Worm (Caenorhabditis elegans) whole organism, L1 larva: Measurements from ENCODE around the gene F19B6.3.

ENCODE experiments used
- C04F5.9 ChIP-seq: sonication (generic microtip); optimal IDR thresholded peaks from 2 replicates; lab custom pipeline; 2016; ENCODE audit warnings: missing genetic modification characterization, missing compliant biosample characterization
- C34B4.2 ChIP-seq: sonication (generic microtip); optimal IDR thresholded peaks from 2 replicates; lab custom pipeline; 2017; ENCODE audit warnings: mild to moderate bottlenecking, missing genetic modification characterization, missing compliant biosample characterization
- F16B12.6 ChIP-seq: fragments of 150-350 bp; optimal IDR thresholded peaks from 2 replicates; lab custom pipeline; 2014; ENCODE audit warnings: missing biosample characterization, missing genetic modification characterization
- Y116A8C.19 ChIP-seq: sonication (generic microtip); optimal IDR thresholded peaks from 2 replicates; lab custom pipeline; 2016; ENCODE audit warnings: missing compliant biosample characterization, missing genetic modification characterization, borderline replicate concordance
- aha-1 ChIP-seq: fragments of 150-350 bp; optimal IDR thresholded peaks from 2 replicates; lab custom pipeline; 2014; ENCODE audit warnings: missing biosample characterization, missing genetic modification characterization
- alr-1 ChIP-seq: fragments of 200-800 bp; sonication (Bioruptor generic); optimal IDR thresholded peaks from 2 replicates; lab custom pipeline; 2018; ENCODE audit warnings: borderline replicate concordance, mild to moderate bottlenecking, missing genetic modification characterization, missing compliant biosample characterization
- ama-1 ChIP-seq: fragments of 150-350 bp; optimal IDR thresholded peaks from 2 replicates; lab custom pipeline; 2014
- ceh-63 ChIP-seq: fragments of 200-800 bp; sonication (Bioruptor generic); optimal IDR thresholded peaks from 2 replicates; lab custom pipeline; 2018; ENCODE audit warnings: mild to moderate bottlenecking, missing genetic modification characterization, missing compliant biosample characterization
- ceh-8 ChIP-seq: fragments of 200-800 bp; sonication (Bioruptor generic); optimal IDR thresholded peaks from 2 replicates; lab custom pipeline; 2018; ENCODE audit warnings: mild to moderate bottlenecking, missing genetic modification characterization, moderate library complexity, missing compliant biosample characterization
- ceh-88 ChIP-seq: fragments of 200-800 bp; sonication (Bioruptor generic); IDR thresholded peaks from 2 replicates; pipeline ENCODE4 v1.3.6; 2022; ENCODE audit warnings: missing genetic modification characterization, missing compliant biosample characterization
- ceh-90 ChIP-seq: sonication (generic microtip); optimal IDR thresholded peaks from 2 replicates; lab custom pipeline; 2016; ENCODE audit warnings: missing genetic modification characterization, missing compliant biosample characterization
- efl-1 ChIP-seq, 4 experiments: fragments of 150-350 bp; optimal IDR thresholded peaks in 3 of 4; peaks in 1 of 4; 1 replicate in 1 of 4; 2 replicates in 3 of 4; lab custom pipeline; 2014; ENCODE audit warnings: missing biosample characterization in 2 of 4, missing genetic modification characterization in 2 of 4, missing genetic modification reagents in 2 of 4
- efl-3 ChIP-seq: fragments of 200-800 bp; sonication (Bioruptor generic); optimal IDR thresholded peaks from 2 replicates; lab custom pipeline; 2018; ENCODE audit warnings: mild to moderate bottlenecking, missing genetic modification characterization, missing compliant biosample characterization
- egl-27 ChIP-seq, 2 experiments: fragments of 150-350 bp in 1 of 2; sonication (generic microtip); optimal IDR thresholded peaks; 3 replicates each; lab custom pipeline; 2017 to 2018; ENCODE audit warnings: missing biosample characterization in 2 of 2, missing genetic modification characterization in 2 of 2, missing genetic modification reagents in 2 of 2
- elt-2 ChIP-seq: sonication (generic microtip); optimal IDR thresholded peaks from 2 replicates; lab custom pipeline; 2016; ENCODE audit warnings: missing genetic modification characterization, mild to moderate bottlenecking, inconsistent platforms, missing compliant biosample characterization, missing genetic modification reagents
- elt-3 ChIP-seq, 6 experiments: fragments of 150-350 bp in 1 of 6; sonication (generic microtip); optimal IDR thresholded peaks; 2 replicates each; lab custom pipeline; 2017 to 2018; ENCODE audit warnings: missing biosample characterization in 6 of 6, missing genetic modification characterization in 6 of 6, inconsistent platforms in 1 of 6
- ets-5 ChIP-seq: fragments of 200-800 bp; sonication (Bioruptor generic); IDR thresholded peaks from 2 replicates; pipeline ENCODE4 v1.3.6; 2022; ENCODE audit warnings: missing genetic modification characterization, missing compliant biosample characterization
- fkh-4 ChIP-seq: sonication (generic microtip); optimal IDR thresholded peaks from 2 replicates; lab custom pipeline; 2016; ENCODE audit warnings: missing compliant biosample characterization, missing genetic modification characterization, borderline replicate concordance
- fkh-8 ChIP-seq: sonication (generic microtip); optimal IDR thresholded peaks from 2 replicates; lab custom pipeline; 2016; ENCODE audit warnings: mild to moderate bottlenecking, missing genetic modification characterization, missing compliant biosample characterization
- fos-1 ChIP-seq: fragments of 150-350 bp; optimal IDR thresholded peaks from 2 replicates; lab custom pipeline; 2014; ENCODE audit warnings: missing biosample characterization, missing genetic modification characterization
- hlh-17 ChIP-seq: fragments of 200-800 bp; sonication (Bioruptor generic); optimal IDR thresholded peaks from 2 replicates; lab custom pipeline; 2018; ENCODE audit warnings: missing genetic modification characterization, mild to moderate bottlenecking, missing compliant biosample characterization, moderate library complexity, borderline replicate concordance
- hlh-4 ChIP-seq: sonication (generic microtip); optimal IDR thresholded peaks from 2 replicates; lab custom pipeline; 2016; ENCODE audit warnings: mild to moderate bottlenecking, missing genetic modification characterization, missing compliant biosample characterization
- hpl-2 ChIP-seq: fragments of 150-350 bp; optimal IDR thresholded peaks from 2 replicates; lab custom pipeline; 2014; ENCODE audit warnings: missing biosample characterization, missing genetic modification reagents, missing genetic modification characterization
- isw-1 ChIP-seq: fragments of 200-800 bp; sonication (Bioruptor generic); IDR thresholded peaks from 2 replicates; pipeline ENCODE4 v1.3.6; 2022; ENCODE audit warnings: missing genetic modification characterization, missing compliant biosample characterization
- lin-13 ChIP-seq: fragments of 150-350 bp; optimal IDR thresholded peaks from 2 replicates; lab custom pipeline; 2014; ENCODE audit warnings: missing biosample characterization, missing genetic modification reagents, missing genetic modification characterization
- lin-14 ChIP-seq: fragments of 200-800 bp; sonication (Bioruptor generic); optimal IDR thresholded peaks from 2 replicates; lab custom pipeline; 2018; ENCODE audit warnings: mild to moderate bottlenecking, missing genetic modification characterization, moderate library complexity, missing compliant biosample characterization
- lin-35 ChIP-seq, 2 experiments: fragments of 150-350 bp; optimal IDR thresholded peaks; 2 replicates each; lab custom pipeline; 2014; ENCODE audit warnings: missing biosample characterization in 2 of 2, missing genetic modification characterization in 2 of 2, missing genetic modification reagents in 2 of 2
- mab-9 ChIP-seq: fragments of 200-800 bp; sonication (Bioruptor generic); IDR thresholded peaks from 2 replicates; pipeline ENCODE4 v1.3.6; 2022; ENCODE audit warnings: missing genetic modification reagents, missing genetic modification characterization, missing compliant biosample characterization
- mdl-1 ChIP-seq, 2 experiments: fragments of 150-350 bp; optimal IDR thresholded peaks; 2 replicates each; lab custom pipeline; 2014 to 2017; ENCODE audit warnings: missing biosample characterization in 2 of 2, missing genetic modification characterization in 2 of 2, inconsistent platforms in 1 of 2
- mep-1 ChIP-seq: fragments of 150-350 bp; optimal IDR thresholded peaks from 2 replicates; lab custom pipeline; 2014; ENCODE audit warnings: missing biosample characterization, missing genetic modification characterization
- nhr-12 ChIP-seq: sonication (generic microtip); optimal IDR thresholded peaks from 2 replicates; lab custom pipeline; 2017; ENCODE audit warnings: missing biosample characterization, missing genetic modification characterization
- nhr-20 ChIP-seq: sonication (generic microtip); optimal IDR thresholded peaks from 2 replicates; lab custom pipeline; 2016; ENCODE audit warnings: mild to moderate bottlenecking, missing genetic modification characterization, missing compliant biosample characterization
- nhr-28 ChIP-seq: fragments of 150-350 bp; optimal IDR thresholded peaks from 2 replicates; lab custom pipeline; 2014; ENCODE audit warnings: missing biosample characterization, missing genetic modification characterization
- nhr-47 ChIP-seq: sonication (generic microtip); optimal IDR thresholded peaks from 2 replicates; lab custom pipeline; 2016; ENCODE audit warnings: mild to moderate bottlenecking, missing genetic modification characterization, moderate library complexity, missing compliant biosample characterization
- nhr-71 ChIP-seq: sonication (generic microtip); optimal IDR thresholded peaks from 2 replicates; lab custom pipeline; 2016; ENCODE audit warnings: mild to moderate bottlenecking, missing genetic modification characterization, moderate library complexity, missing compliant biosample characterization
- nhr-76 ChIP-seq: sonication (generic microtip); optimal IDR thresholded peaks from 2 replicates; lab custom pipeline; 2017; ENCODE audit warnings: missing biosample characterization, missing genetic modification characterization
- nhr-77 ChIP-seq: fragments of 150-350 bp; optimal IDR thresholded peaks from 2 replicates; lab custom pipeline; 2014; ENCODE audit warnings: missing biosample characterization, missing genetic modification characterization
- nhr-84 ChIP-seq: sonication (generic microtip); optimal IDR thresholded peaks from 2 replicates; lab custom pipeline; 2017; ENCODE audit warnings: missing biosample characterization, missing genetic modification characterization
- nhr-90 ChIP-seq: sonication (generic microtip); optimal IDR thresholded peaks from 2 replicates; lab custom pipeline; 2016; ENCODE audit warnings: mild to moderate bottlenecking, missing genetic modification characterization, missing compliant biosample characterization; ENCODE audit not compliant: poor library complexity
- pag-3 ChIP-seq: sonication (generic microtip); optimal IDR thresholded peaks from 2 replicates; lab custom pipeline; 2017; ENCODE audit warnings: missing genetic modification characterization, mild to moderate bottlenecking, missing compliant biosample characterization, antibody characterized with exemption, borderline replicate concordance; ENCODE audit not compliant: insufficient read depth
- pax-3 ChIP-seq: fragments of 200-800 bp; sonication (Bioruptor generic); optimal IDR thresholded peaks from 2 replicates; lab custom pipeline; 2018; ENCODE audit warnings: mild to moderate bottlenecking, missing genetic modification characterization, moderate library complexity, missing compliant biosample characterization
- pqm-1 ChIP-seq: sonication (generic microtip); optimal IDR thresholded peaks from 3 replicates; lab custom pipeline; 2017; ENCODE audit warnings: missing biosample characterization, missing genetic modification characterization
- rnt-1 ChIP-seq: sonication (generic microtip); optimal IDR thresholded peaks from 2 replicates; lab custom pipeline; 2016; ENCODE audit warnings: mild to moderate bottlenecking, missing genetic modification characterization, moderate library complexity, missing compliant biosample characterization
- skn-1 ChIP-seq: fragments of 150-350 bp; optimal IDR thresholded peaks from 2 replicates; lab custom pipeline; 2014; ENCODE audit warnings: missing biosample characterization, missing genetic modification characterization
- snu-23 ChIP-seq: sonication (generic microtip); optimal IDR thresholded peaks from 2 replicates; lab custom pipeline; 2016; ENCODE audit warnings: missing genetic modification characterization, missing compliant biosample characterization
- sox-4 ChIP-seq: sonication (generic microtip); optimal IDR thresholded peaks from 2 replicates; lab custom pipeline; 2016; ENCODE audit warnings: missing genetic modification characterization, missing compliant biosample characterization
- sptf-1 ChIP-seq: fragments of 150-350 bp; optimal IDR thresholded peaks from 2 replicates; lab custom pipeline; 2014; ENCODE audit warnings: missing biosample characterization, missing genetic modification characterization
- unc-130 ChIP-seq: fragments of 150-350 bp; optimal IDR thresholded peaks from 2 replicates; lab custom pipeline; 2017; ENCODE audit warnings: missing biosample characterization, missing genetic modification characterization, inconsistent platforms
- unc-30 ChIP-seq: sonication (generic microtip); optimal IDR thresholded peaks from 2 replicates; lab custom pipeline; 2017; ENCODE audit warnings: missing biosample characterization, missing genetic modification characterization
- unc-62 ChIP-seq: fragments of 150-350 bp; optimal IDR thresholded peaks from 2 replicates; lab custom pipeline; 2014; ENCODE audit warnings: missing biosample characterization, missing genetic modification reagents, missing genetic modification characterization
- unc-86 ChIP-seq: sonication (generic microtip); optimal IDR thresholded peaks from 2 replicates; lab custom pipeline; 2016; ENCODE audit warnings: missing genetic modification characterization, missing compliant biosample characterization
- xbp-1 ChIP-seq: sonication (generic microtip); optimal IDR thresholded peaks from 2 replicates; lab custom pipeline; 2016; ENCODE audit warnings: missing genetic modification characterization, missing compliant biosample characterization
- ztf-4 ChIP-seq: fragments of 150-350 bp; optimal IDR thresholded peaks from 2 replicates; lab custom pipeline; 2014; ENCODE audit warnings: missing biosample characterization, missing genetic modification characterization

The F19B6.3 gene

ce11 chrIV:12335248-12335647 lies 8.2 kb downstream of the F19B6.3 start:
- TF ChIP-seq nhr-20 (peak; percentile 21), nhr-84 (no peak), snu-23 (peak; percentile 34), efl-3 (no peak), fkh-4 (tag; lab: Kevin White, UChicago) (no peak), ceh-8 (no peak), C34B4.2 (no peak), unc-62 (GFP tag; lab: Kevin White, UChicago) (no peak), unc-130 (tag; lab: Kevin White, UChicago) (peak; percentile 22), aha-1 (tag; lab: Kevin White, UChicago) (no peak), sox-4 (tag; lab: Kevin White, UChicago) (no peak), ets-5 (GFP tag; lab: Robert Waterston, UW) (no peak), mdl-1 (tag; optimal IDR thresholded peaks at IDR 0.05; lab: Kevin White, UChicago) (peak in 1 of 2 experiments; percentile 39), ztf-4 (tag; lab: Kevin White, UChicago) (no peak), hlh-4 (no peak), nhr-77 (tag; lab: Kevin White, UChicago) (no peak), C04F5.9 (tag; lab: Kevin White, UChicago) (no peak), F16B12.6 (tag; lab: Kevin White, UChicago) (peak; percentile 25), nhr-76 (tag; lab: Kevin White, UChicago) (no peak), pax-3 (no peak), sptf-1 (tag; lab: Kevin White, UChicago) (no peak), hpl-2 (no peak), mab-9 (GFP tag; lab: Robert Waterston, UW) (no peak), Y116A8C.19 (tag; lab: Kevin White, UChicago) (no peak), skn-1 (tag; lab: Kevin White, UChicago) (no peak), lin-13 (GFP tag; lab: Kevin White, UChicago) (no peak), unc-86 (tag; lab: Kevin White, UChicago) (no peak), ceh-88 (no peak), isw-1 (GFP tag; lab: Robert Waterston, UW) (no peak), ama-1 (lab: Kevin White, UChicago) (no peak), alr-1 (tag; lab: Kevin White, UChicago) (no peak), nhr-71 (tag; lab: Kevin White, UChicago) (peak; percentile 60), efl-1 (optimal IDR thresholded peaks at IDR 0.05; lab: Kevin White, UChicago) (peak; percentile 38 to 54), efl-1 (GFP tag; optimal IDR thresholded peaks at IDR 0.05 in 1 of 2; lab: Kevin White, UChicago) (peak; percentile 21 to 63), fkh-8 (no peak), elt-3 (tag; optimal IDR thresholded peaks at IDR 0.05; lab: Kevin White, UChicago) (no peak), pag-3 (tag; lab: Kevin White, UChicago) (no peak), fos-1 (tag; lab: Kevin White, UChicago) (no peak), rnt-1 (tag; lab: Kevin White, UChicago) (peak; percentile 54), mep-1 (peak; percentile 13), elt-2 (tag; lab: Kevin White, UChicago) (no peak), pqm-1 (tag; lab: Kevin White, UChicago) (no peak), nhr-90 (tag; lab: Kevin White, UChicago) (no peak), ceh-63 (no peak), egl-27 (tag; optimal IDR thresholded peaks at IDR 0.05; lab: Kevin White, UChicago) (no peak), lin-14 (GFP tag; lab: Kevin White, UChicago) (peak; percentile 76), hlh-17 (GFP tag; lab: Kevin White, UChicago) (no peak), unc-30 (tag; lab: Kevin White, UChicago) (no peak), nhr-28 (tag; lab: Kevin White, UChicago) (no peak), nhr-12 (tag; lab: Kevin White, UChicago) (no peak), xbp-1 (no peak), ceh-90 (tag; lab: Kevin White, UChicago) (no peak), lin-35 (GFP tag; optimal IDR thresholded peaks at IDR 0.05; lab: Kevin White, UChicago) (no peak), nhr-47 (no peak)
